Worm (Caenorhabditis elegans): ENCODE measurements around the gene srx-9.

The srx-9 gene

DNA sequence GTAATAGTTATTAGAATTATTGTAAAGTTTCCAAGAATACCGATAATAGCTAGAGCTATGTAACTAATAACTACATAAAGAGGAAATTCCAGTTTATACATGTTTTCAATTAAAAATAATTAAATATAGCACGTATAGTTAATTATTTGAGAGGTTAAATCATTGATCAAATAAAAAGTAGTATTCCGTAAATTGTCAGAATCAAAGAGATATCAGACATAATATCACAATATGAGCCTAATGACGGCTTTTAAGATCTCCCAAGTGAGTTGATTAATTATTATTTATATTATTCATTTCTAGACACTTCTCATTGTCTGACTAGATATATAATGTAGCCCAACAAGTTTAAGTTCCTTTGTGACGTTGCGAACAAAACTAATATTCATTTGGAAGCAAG is 15.9 kb downstream of the srx-9 start, which contains the start of gene srsx-24:
srsx-24 (minus strand) TSS at position 101 of the 400 bp plus-strand sequence.
- TF ChIP-seq gmeb-2 (tag; optimal IDR thresholded peaks at IDR 0.05) (no peak), ztf-16 (tag; optimal IDR thresholded peaks at IDR 0.05) (no peak)

DNA sequence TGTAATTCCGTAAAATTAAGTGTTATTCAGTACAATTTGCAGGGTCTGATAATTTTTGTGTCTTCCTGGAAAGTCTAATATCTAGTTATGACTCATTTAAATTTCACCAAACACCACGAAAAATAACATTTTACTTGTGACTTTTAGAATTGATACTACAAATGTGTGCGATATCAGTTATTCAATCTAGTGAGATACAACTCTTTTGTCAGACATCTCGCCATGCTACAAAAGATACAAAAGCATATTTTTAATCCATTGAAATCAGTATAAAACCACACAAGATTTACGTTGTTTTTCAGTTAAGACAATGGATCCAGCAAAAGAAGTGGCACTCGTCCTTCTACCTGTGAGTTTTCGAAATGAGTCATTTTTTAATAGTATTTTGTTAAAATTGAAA is 21.2 kb downstream of the srx-9 start, which contains the start of gene srx-56:
srx-56 (plus strand) TSS at position 301 of the 400 bp plus-strand sequence.
- TF ChIP-seq C38D4.7 (GFP tag; optimal IDR thresholded peaks at IDR 0.05) (no peak), mec-3 (tag; optimal IDR thresholded peaks at IDR 0.05; ENCODE audit: borderline replicate concordance) (no peak), ceh-6 (GFP tag; optimal IDR thresholded peaks at IDR 0.05) (no peak), sox-4 (tag; optimal IDR thresholded peaks at IDR 0.05) (no peak), hlh-13 (GFP tag; optimal IDR thresholded peaks at IDR 0.05) (no peak), zip-5 (tag; optimal IDR thresholded peaks at IDR 0.05) (no peak)

DNA sequence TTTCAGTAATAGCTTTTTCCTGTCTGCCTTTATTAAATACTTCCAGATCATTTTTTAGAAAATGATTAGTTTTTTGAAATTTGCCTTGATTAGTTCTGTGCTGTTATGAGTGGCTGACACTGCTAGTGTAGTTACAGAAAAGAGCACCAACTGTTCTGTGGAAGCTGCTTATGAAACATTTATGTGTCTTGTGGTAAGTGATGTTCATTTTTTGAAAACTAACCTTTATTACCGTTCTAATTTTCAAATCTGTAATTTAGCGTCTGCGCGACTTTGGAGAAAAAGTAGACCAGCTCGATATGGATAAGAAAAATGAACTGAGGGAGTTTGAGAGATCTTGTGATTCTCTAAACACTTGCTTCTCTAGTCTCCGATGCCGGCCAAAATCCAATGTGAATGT is 25.7 kb downstream of the srx-9 start, which contains the start of gene srj-14:
srj-14 (plus strand) TSS at position 131 of the 400 bp plus-strand sequence.
- TF ChIP-seq tbx-2 (tag; optimal IDR thresholded peaks at IDR 0.05) (no peak), ceh-30 (tag; optimal IDR thresholded peaks at IDR 0.05) (no peak), nfya-1 (tag; optimal IDR thresholded peaks at IDR 0.05) (no peak), lin-11 (tag; optimal IDR thresholded peaks at IDR 0.05) (no peak), ceh-24 (tag; optimal IDR thresholded peaks at IDR 0.05) (no peak), C08G9.2 (tag; optimal IDR thresholded peaks at IDR 0.05) (no peak), pha-2 (tag; optimal IDR thresholded peaks at IDR 0.05) (no peak), ztf-16 (tag; optimal IDR thresholded peaks at IDR 0.05) (no peak), T23F11.4 (GFP tag; optimal IDR thresholded peaks at IDR 0.05) (no peak), madf-2 (tag; optimal IDR thresholded peaks at IDR 0.05) (no peak), che-1 (tag; optimal IDR thresholded peaks at IDR 0.05) (no peak), pros-1 (tag; optimal IDR thresholded peaks at IDR 0.05) (no peak), ama-1 (optimal IDR thresholded peaks at IDR 0.05) (no peak)

DNA sequence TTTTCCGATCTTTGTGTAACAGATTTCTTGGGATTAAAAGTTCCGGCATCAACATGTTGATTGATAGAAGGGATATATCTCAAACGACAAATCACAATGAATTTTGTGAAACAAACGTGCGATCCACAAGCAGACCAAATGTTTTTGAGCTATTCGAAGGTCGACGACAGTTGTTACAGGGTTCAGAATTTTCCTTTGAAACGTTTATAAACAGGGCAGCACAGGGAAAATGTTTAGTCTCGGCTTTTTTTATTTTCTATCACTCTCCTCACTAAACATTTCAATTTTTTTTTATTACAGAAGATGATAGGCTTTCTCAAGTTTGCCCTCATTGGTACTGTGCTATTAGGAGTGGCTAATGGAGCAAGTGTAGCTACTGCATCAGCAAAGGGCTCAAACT is 30.3 kb downstream of the srx-9 start, which contains the start of gene exc-13:
exc-13 (plus strand) TSS at position 301 of the 400 bp plus-strand sequence.
- TF ChIP-seq pag-3 (tag; optimal IDR thresholded peaks at IDR 0.05; ENCODE audit: borderline replicate concordance) (no peak), pha-4 (tag; optimal IDR thresholded peaks at IDR 0.05) (no peak), ceh-34 (tag; optimal IDR thresholded peaks at IDR 0.05) (no peak), ceh-6 (GFP tag; optimal IDR thresholded peaks at IDR 0.05) (no peak), unc-55 (GFP tag; optimal IDR thresholded peaks at IDR 0.05) (no peak), K09A11.1 (tag; optimal IDR thresholded peaks at IDR 0.05; ENCODE audit: insufficient read depth) (no peak), sox-2 (GFP tag; IDR thresholded peaks at IDR 0.05) (no peak), ceh-18 (tag; optimal IDR thresholded peaks at IDR 0.05) (no peak), odd-2 (tag; optimal IDR thresholded peaks at IDR 0.05) (no peak), pax-1 (tag; optimal IDR thresholded peaks at IDR 0.05) (no peak), hlh-13 (GFP tag; optimal IDR thresholded peaks at IDR 0.05) (no peak), elt-4 (tag; optimal IDR thresholded peaks at IDR 0.05) (no peak), dmd-4 (tag; optimal IDR thresholded peaks at IDR 0.05; ENCODE audit: borderline replicate concordance) (no peak)

DNA sequence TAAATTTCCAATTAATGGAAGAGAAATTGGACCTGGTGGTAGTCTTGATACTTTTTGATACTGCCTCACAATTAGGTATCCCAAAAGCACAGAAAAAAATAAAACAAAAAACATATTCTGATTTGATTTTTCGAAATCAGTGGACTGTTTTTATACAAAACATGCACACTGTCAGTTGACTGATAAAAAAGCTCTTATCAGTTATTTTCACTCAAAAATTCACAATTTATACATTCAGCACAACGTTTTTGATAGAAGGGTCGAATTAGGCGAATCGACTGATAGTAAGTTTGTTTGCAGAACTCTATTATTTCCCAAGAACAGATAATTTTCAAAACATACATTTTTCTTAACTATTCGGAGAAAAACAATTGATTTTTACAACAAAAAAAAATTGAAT is 31.2 kb downstream of the srx-9 start, which contains the start of gene cyp-35A2:
cyp-35A2 (minus strand) TSS at position 124 of the 400 bp plus-strand sequence.
- TF ChIP-seq pros-1 (tag; optimal IDR thresholded peaks at IDR 0.05) (no peak), elt-2 (tag; optimal IDR thresholded peaks at IDR 0.05) (peak; percentile 64), ceh-18 (tag; optimal IDR thresholded peaks at IDR 0.05) (no peak)

DNA sequence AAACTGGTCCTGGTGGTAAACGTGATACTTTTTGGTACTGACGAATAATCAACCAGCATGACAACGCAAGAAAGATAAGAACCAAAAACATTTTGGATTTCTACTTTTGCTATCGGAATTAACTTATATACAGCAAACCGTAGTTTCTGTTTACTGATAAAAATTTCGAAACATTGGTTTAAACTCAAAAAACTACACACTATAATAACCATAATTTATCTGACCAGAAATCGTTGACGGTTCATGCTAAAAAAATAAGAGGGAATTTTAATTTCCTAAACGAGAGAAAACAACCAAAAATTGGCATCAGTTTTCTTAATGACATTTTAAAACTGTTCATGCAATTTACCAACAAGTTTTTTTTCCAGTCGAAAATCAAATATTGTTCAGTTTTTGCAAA is 33.6 kb downstream of the srx-9 start, which contains the start of gene cyp-35A1:
cyp-35A1 (minus strand) TSS at position 101 of the 400 bp plus-strand sequence.
- no peak for TF ChIP-seq ets-4 (tag; optimal IDR thresholded peaks at IDR 0.05)
- no peak for TF ChIP-seq ceh-19 (GFP tag; optimal IDR thresholded peaks at IDR 0.05)
- TF ChIP-seq pha-4 (tag; optimal IDR thresholded peaks at IDR 0.05): no peak
- TF ChIP-seq hlh-6 (tag; optimal IDR thresholded peaks at IDR 0.05): no peak
- no peak for TF ChIP-seq tbx-2 (tag; optimal IDR thresholded peaks at IDR 0.05)
- TF ChIP-seq eyg-1 (tag; optimal IDR thresholded peaks at IDR 0.05): no peak
- TF ChIP-seq lim-6 (tag; optimal IDR thresholded peaks at IDR 0.05): no peak
- TF ChIP-seq mec-3 (tag; optimal IDR thresholded peaks at IDR 0.05; ENCODE audit: borderline replicate concordance): no peak
- no peak for TF ChIP-seq rnt-1 (tag; optimal IDR thresholded peaks at IDR 0.05)
- no peak for TF ChIP-seq Y22D7AL.16 (tag; optimal IDR thresholded peaks at IDR 0.05)
- TF ChIP-seq ceh-9 (tag; optimal IDR thresholded peaks at IDR 0.05): no peak
- TF ChIP-seq dmd-4 (tag; optimal IDR thresholded peaks at IDR 0.05; ENCODE audit: borderline replicate concordance): no peak
- no peak for TF ChIP-seq odd-2 (tag; optimal IDR thresholded peaks at IDR 0.05)
- TF ChIP-seq ztf-16 (tag; optimal IDR thresholded peaks at IDR 0.05): no peak
